Fruit fly (Drosophila melanogaster) Kc167 (cell line): ENCODE measurements around the gene CG17746.

Experiments
- Myc ChIP-seq: fragments of >200 bp; optimal IDR thresholded peaks from 2 replicates; lab custom pipeline; 2017; ENCODE audit warnings: missing external identifiers
- h ChIP-seq: fragments of >200 bp; optimal IDR thresholded peaks from 3 replicates; lab custom pipeline; 2018; ENCODE audit warnings: missing external identifiers

dm6 chr3L:3248714-3249663, 9.6 kb upstream of the CG17746 start:
- TF ChIP-seq Myc (lab: Kevin White, UChicago) = no peak
- no peak for TF ChIP-seq h (lab: Kevin White, UChicago)
